Worm (Caenorhabditis elegans): ENCODE results near the gene phf-10.

- TF ChIP-seq lin-13 (GFP tag; optimal IDR thresholded peaks at IDR 0.05), result no peak
- no peak for TF ChIP-seq sdz-12 (GFP tag; optimal IDR thresholded peaks at IDR 0.05)
- TF ChIP-seq ceh-44 (GFP tag; IDR thresholded peaks at IDR 0.05), result no peak
- TF ChIP-seq aha-1 (tag), result no peak
Measured at ce11 chrV:330625-331024, 19.3 kb upstream of the phf-10 start, which contains the start of gene abt-4.

All from whole organism, L4 larva.